Worm (Caenorhabditis elegans): ENCODE measurements around the gene luc-7L3.

- TF ChIP-seq nhr-11 (tag; optimal IDR thresholded peaks at IDR 0.05) (no peak), ets-4 (tag; optimal IDR thresholded peaks at IDR 0.05) (no peak), ztf-16 (tag; optimal IDR thresholded peaks at IDR 0.05) (no peak), mec-3 (tag; optimal IDR thresholded peaks at IDR 0.05; ENCODE audit: borderline replicate concordance) (no peak), pag-3 (tag; optimal IDR thresholded peaks at IDR 0.05; ENCODE audit: borderline replicate concordance) (no peak), ama-1 (optimal IDR thresholded peaks at IDR 0.05) (no peak), ceh-2 (tag; optimal IDR thresholded peaks at IDR 0.05) (no peak)
These were observed 7.6 kb upstream of the luc-7L3 start for ce11 chrII:105327-105882.

Data from whole organism, late embryonic.